Fruit fly (Drosophila melanogaster): Measurements from ENCODE around the gene CG11555.

Gene CG11555

dm6 chr2L:305646-306045, 32.0 kb downstream of the CG11555 start, which contains the start of gene Plc21C (continued):
- TF ChIP-seq Max (GFP tag; optimal IDR thresholded peaks at IDR 0.05) (peak; percentile 65), Oli (tag; optimal IDR thresholded peaks at IDR 0.05) (no peak), Eip74EF (GFP tag; optimal IDR thresholded peaks at IDR 0.05) (no peak), Dip3 (GFP tag; optimal IDR thresholded peaks at IDR 0.05) (peak; percentile 35), seq (GFP tag; IDR thresholded peaks at IDR 0.05) (no peak), yki (optimal IDR thresholded peaks at IDR 0.05) (no peak), CG3838 (GFP tag; optimal IDR thresholded peaks at IDR 0.05) (no peak), Ets97D (GFP tag; optimal IDR thresholded peaks at IDR 0.05) (peak; percentile 84), CG3281 (GFP tag; optimal IDR thresholded peaks at IDR 0.05) (peak; percentile 11), CG33557 (GFP tag; optimal IDR thresholded peaks at IDR 0.05) (no peak), dysf (GFP tag; IDR thresholded peaks at IDR 0.05) (no peak; the same call in 2 of the 3 replicates), tio (GFP tag; optimal IDR thresholded peaks at IDR 0.05) (no peak), sqz (GFP tag; optimal IDR thresholded peaks at IDR 0.05) (no peak), CG15479 (GFP tag; optimal IDR thresholded peaks at IDR 0.05) (no peak), pb (GFP tag; optimal IDR thresholded peaks at IDR 0.05) (no peak), slbo (GFP tag; IDR thresholded peaks at IDR 0.05) (peak; percentile 62), CG17912 (GFP tag; optimal IDR thresholded peaks at IDR 0.05) (no peak), ase (GFP tag; IDR thresholded peaks at IDR 0.05) (no peak), bbx (GFP tag; IDR thresholded peaks at IDR 0.05; ENCODE audit: partially characterized antibody) (no peak), bowl (GFP tag; IDR thresholded peaks at IDR 0.05) (no peak), sisA (GFP tag; IDR thresholded peaks at IDR 0.05) (peak; percentile 66), NfI (GFP tag; optimal IDR thresholded peaks at IDR 0.05) (no peak), CG17359 (tag; optimal IDR thresholded peaks at IDR 0.05) (no peak), Dip2 (GFP tag; IDR thresholded peaks at IDR 0.05) (no peak), Ada2b (GFP tag; IDR thresholded peaks at IDR 0.05) (no peak), Nf-YC (tag; optimal IDR thresholded peaks at IDR 0.05) (peak; percentile 71), CG9437 (GFP tag; optimal IDR thresholded peaks at IDR 0.05) (peak; percentile 23), tx (GFP tag; optimal IDR thresholded peaks at IDR 0.05) (peak; percentile 33), CG8924 (tag; optimal IDR thresholded peaks at IDR 0.05) (peak; percentile 43), dmrt99B (tag; optimal IDR thresholded peaks at IDR 0.05) (peak; percentile 17), gcm2 (GFP tag; optimal IDR thresholded peaks at IDR 0.05) (peak; percentile 27), Neu2 (GFP tag; optimal IDR thresholded peaks at IDR 0.05; ENCODE audit: borderline replicate concordance) (no peak), D19A (tag; optimal IDR thresholded peaks at IDR 0.05) (peak; percentile 6), CG7745 (tag; optimal IDR thresholded peaks at IDR 0.05) (no peak), CG10321 (GFP tag; IDR thresholded peaks at IDR 0.05) (no peak), Hsf (GFP tag; optimal IDR thresholded peaks at IDR 0.05) (peak; percentile 63), ken (GFP tag; IDR thresholded peaks at IDR 0.05) (no peak), Xbp1 (GFP tag; optimal IDR thresholded peaks at IDR 0.05) (peak; percentile 65), bigmax (GFP tag; optimal IDR thresholded peaks at IDR 0.05) (no peak), eyg (GFP tag; optimal IDR thresholded peaks at IDR 0.05) (no peak), CG9817 (tag; optimal IDR thresholded peaks at IDR 0.05) (peak; percentile 46), HLHmδ (GFP tag; optimal IDR thresholded peaks at IDR 0.05) (no peak), nerfin-1 (tag; optimal IDR thresholded peaks at IDR 0.05) (peak; percentile 36), ara (GFP tag; IDR thresholded peaks at IDR 0.05) (no peak), CG6813 (GFP tag; optimal IDR thresholded peaks at IDR 0.05) (no peak), CG8388 (GFP tag; optimal IDR thresholded peaks at IDR 0.05) (no peak), pho (GFP tag; optimal IDR thresholded peaks at IDR 0.05) (peak; percentile 48), CG6791 (GFP tag; IDR thresholded peaks at IDR 0.05; ENCODE audit: partially characterized antibody) (no peak), CoRest (tag; optimal IDR thresholded peaks at IDR 0.05) (peak; percentile 69), CG8290 (GFP tag; optimal IDR thresholded peaks at IDR 0.05) (no peak), CG8290 (tag; optimal IDR thresholded peaks at IDR 0.05) (peak in 1 of 2 experiments; percentile 56), Dbx (GFP tag; IDR thresholded peaks at IDR 0.05) (peak; percentile 59; the same call in 2 of the 3 replicates)
